Fruit fly (Drosophila melanogaster): Measurements from ENCODE around the gene CG31523.

Gene CG31523

dm6 chr3R:4478220-4479037 is 578 bp downstream of the CG31523 start (continued):
- TF ChIP-seq Taf1 (GFP tag; IDR thresholded peaks at IDR 0.05), result peak; percentile 80
- TF ChIP-seq p53 (GFP tag; optimal IDR thresholded peaks at IDR 0.05), result peak; percentile 73
- peak; percentile 55 for TF ChIP-seq CG31365 (tag; optimal IDR thresholded peaks at IDR 0.05)
- TF ChIP-seq CG11085 (GFP tag; IDR thresholded peaks at IDR 0.05), result peak; percentile 77
- peak; percentile 93 for TF ChIP-seq Xbp1 (GFP tag; optimal IDR thresholded peaks at IDR 0.05)
- TF ChIP-seq CG6689 (GFP tag; IDR thresholded peaks at IDR 0.05), result peak; percentile 81
- peak; percentile 85 for TF ChIP-seq CG32767 (GFP tag; IDR thresholded peaks at IDR 0.05)
- TF ChIP-seq HLH3B (GFP tag; IDR thresholded peaks at IDR 0.05), result peak; percentile 90
- TF ChIP-seq Fer2 (tag; optimal IDR thresholded peaks at IDR 0.05), result peak; percentile 63
- peak; percentile 87 for TF ChIP-seq NfI (GFP tag; optimal IDR thresholded peaks at IDR 0.05)
- TF ChIP-seq pan (optimal IDR thresholded peaks at IDR 0.05), result no peak
- peak in 1 of 2 experiments; percentile 94 for TF ChIP-seq pan (GFP tag; optimal IDR thresholded peaks at IDR 0.05 in 1 of 2, IDR thresholded peaks at IDR 0.05 in 1 of 2)
- TF ChIP-seq CG10959 (GFP tag; IDR thresholded peaks at IDR 0.05), result peak; percentile 60; the same call in 1 of the 2 replicates
- peak; percentile 62 for TF ChIP-seq jing (GFP tag; optimal IDR thresholded peaks at IDR 0.05)
- no peak for TF ChIP-seq Kr (GFP tag; optimal IDR thresholded peaks at IDR 0.05)
- no peak for TF ChIP-seq ato (GFP tag; IDR thresholded peaks at IDR 0.05; ENCODE audit: partially characterized antibody)
- TF ChIP-seq CG12299 (tag; optimal IDR thresholded peaks at IDR 0.05), result peak; percentile 37
- peak; percentile 25 for TF ChIP-seq grn (GFP tag; optimal IDR thresholded peaks at IDR 0.05)
- TF ChIP-seq Abd-B (GFP tag; optimal IDR thresholded peaks at IDR 0.05), result peak; percentile 50
- TF ChIP-seq Dip2 (GFP tag; IDR thresholded peaks at IDR 0.05), result no peak
- TF ChIP-seq chinmo (GFP tag; IDR thresholded peaks at IDR 0.05; ENCODE audit: partially characterized antibody), result peak; percentile 73; the same call in 2 of the 4 replicates
- peak; percentile 76 for TF ChIP-seq CG1647 (GFP tag; optimal IDR thresholded peaks at IDR 0.05)
- TF ChIP-seq CG15514 (GFP tag; optimal IDR thresholded peaks at IDR 0.05), result peak; percentile 77
- TF ChIP-seq dmrt99B (tag; optimal IDR thresholded peaks at IDR 0.05), result peak; percentile 87
- TF ChIP-seq CG9437 (GFP tag; optimal IDR thresholded peaks at IDR 0.05), result peak; percentile 70
- peak; percentile 21 for TF ChIP-seq CG8359 (GFP tag; optimal IDR thresholded peaks at IDR 0.05; ENCODE audit: borderline replicate concordance)
- TF ChIP-seq Tbp (GFP tag; optimal IDR thresholded peaks at IDR 0.05), result no peak
- peak; percentile 86 for TF ChIP-seq Dip3 (GFP tag; optimal IDR thresholded peaks at IDR 0.05)
- TF ChIP-seq nau (GFP tag; optimal IDR thresholded peaks at IDR 0.05), result peak; percentile 84
- TF ChIP-seq CG1603 (tag; optimal IDR thresholded peaks at IDR 0.05), result peak; percentile 89
- TF ChIP-seq Mes4 (GFP tag; optimal IDR thresholded peaks at IDR 0.05), result peak; percentile 74
- TF ChIP-seq CG11093 (GFP tag; IDR thresholded peaks at IDR 0.05), result peak; percentile 58; the same call in 2 of the 3 replicates
- TF ChIP-seq exex (tag; optimal IDR thresholded peaks at IDR 0.05), result peak; percentile 42
- TF ChIP-seq prd (optimal IDR thresholded peaks at IDR 0.05), result no peak
- peak; percentile 89 for TF ChIP-seq prd (GFP tag; IDR thresholded peaks at IDR 0.05)
- TF ChIP-seq pnt (GFP tag; optimal IDR thresholded peaks at IDR 0.05), result peak; percentile 70
- TF ChIP-seq CG15696 (tag; optimal IDR thresholded peaks at IDR 0.05), result peak; percentile 43
- peak; percentile 91 for TF ChIP-seq cwo (GFP tag; optimal IDR thresholded peaks at IDR 0.05)
- no peak for TF ChIP-seq CG33557 (GFP tag; optimal IDR thresholded peaks at IDR 0.05)
- TF ChIP-seq YL-1 (GFP tag; optimal IDR thresholded peaks at IDR 0.05), result peak; percentile 37
- peak; percentile 41 for TF ChIP-seq CG10147 (GFP tag; optimal IDR thresholded peaks at IDR 0.05)
- peak; percentile 84 for TF ChIP-seq CG4820 (GFP tag; optimal IDR thresholded peaks at IDR 0.05)
- peak; percentile 70 for TF ChIP-seq CG10462 (GFP tag; optimal IDR thresholded peaks at IDR 0.05)
- TF ChIP-seq CG4854 (GFP tag; optimal IDR thresholded peaks at IDR 0.05), result peak; percentile 84
- TF ChIP-seq Oaz (GFP tag; IDR thresholded peaks at IDR 0.05), result peak; percentile 71
- peak; percentile 65 for TF ChIP-seq E2f2 (GFP tag; IDR thresholded peaks at IDR 0.05)
- peak; percentile 18 for TF ChIP-seq CG7745 (tag; optimal IDR thresholded peaks at IDR 0.05)
- TF ChIP-seq CG2875 (GFP tag; optimal IDR thresholded peaks at IDR 0.05), result peak; percentile 76
- no peak for TF ChIP-seq dan (GFP tag; IDR thresholded peaks at IDR 0.05)
